Fruit fly (Drosophila melanogaster) whole organism, embryonic: ENCODE measurements around the gene Bug22.

ENCODE experiments used
- Atf-2 ChIP-seq: fragments of 200-800 bp; sonication (Bioruptor generic); optimal IDR thresholded peaks from 2 replicates; lab custom pipeline; 2016; ENCODE audit warnings: missing biosample characterization, missing genetic modification characterization
- CG12391 ChIP-seq: fragments of 200-800 bp; sonication (Bioruptor generic); optimal IDR thresholded peaks from 3 replicates; lab custom pipeline; 2018; ENCODE audit warnings: missing biosample characterization, mild to moderate bottlenecking, missing genetic modification characterization, moderate library complexity
- CG12942 ChIP-seq: fragments of 200-800 bp; sonication (Bioruptor generic); optimal IDR thresholded peaks from 3 replicates; lab custom pipeline; 2016; ENCODE audit warnings: missing biosample characterization, missing genetic modification characterization
- CG13296 ChIP-seq: fragments of 200-800 bp; sonication (Bioruptor generic); optimal IDR thresholded peaks from 3 replicates; lab custom pipeline; 2018; ENCODE audit warnings: missing biosample characterization, mild to moderate bottlenecking, missing genetic modification characterization
- CG13624 ChIP-seq: fragments of 200-800 bp; sonication (Bioruptor generic); optimal IDR thresholded peaks from 2 replicates; lab custom pipeline; 2016; ENCODE audit warnings: missing biosample characterization, missing genetic modification characterization
- CG14441 ChIP-seq: fragments of 200-800 bp; sonication (Bioruptor generic); IDR thresholded peaks from 2 replicates; pipeline ENCODE4 v1.3.6; 2022; ENCODE audit warnings: missing biosample characterization, missing genetic modification characterization
- CG15696 ChIP-seq: fragments of 200-800 bp; sonication (Bioruptor generic); optimal IDR thresholded peaks from 2 replicates; lab custom pipeline; 2019; ENCODE audit warnings: missing biosample characterization, mild to moderate bottlenecking, missing genetic modification characterization, moderate library complexity
- CG17361 ChIP-seq: fragments of 200-800 bp; sonication (Bioruptor generic); IDR thresholded peaks from 3 replicates; pipeline ENCODE4 v1.3.6; 2022; ENCODE audit warnings: missing biosample characterization, missing genetic modification characterization
- CG18262 ChIP-seq: fragments of 200-800 bp; optimal IDR thresholded peaks from 3 replicates; lab custom pipeline; 2019; ENCODE audit warnings: missing biosample characterization, mild to moderate bottlenecking, missing genetic modification characterization, moderate library complexity
- CG18599 ChIP-seq: fragments of 200-800 bp; sonication (Bioruptor generic); optimal IDR thresholded peaks from 3 replicates; lab custom pipeline; 2017; ENCODE audit warnings: missing biosample characterization, missing genetic modification characterization, mild to moderate bottlenecking, moderate library complexity, missing genetic modification reagents
- CG18619 ChIP-seq: fragments of 200-800 bp; sonication (Bioruptor generic); optimal IDR thresholded peaks from 3 replicates; lab custom pipeline; 2017; ENCODE audit warnings: missing biosample characterization, mild to moderate bottlenecking, missing genetic modification characterization
- CG30431 ChIP-seq: fragments of 200-800 bp; sonication (Bioruptor generic); optimal IDR thresholded peaks from 2 replicates; lab custom pipeline; 2017; ENCODE audit warnings: missing biosample characterization, missing genetic modification characterization
- CG3281 ChIP-seq: fragments of 200-800 bp; sonication (Bioruptor generic); optimal IDR thresholded peaks from 3 replicates; lab custom pipeline; 2017; ENCODE audit warnings: missing biosample characterization, mild to moderate bottlenecking, missing genetic modification characterization
- CG3995 ChIP-seq: fragments of 200-800 bp; sonication (Bioruptor generic); optimal IDR thresholded peaks from 3 replicates; lab custom pipeline; 2016; ENCODE audit warnings: missing biosample characterization, missing genetic modification characterization
- CG43689 ChIP-seq: fragments of 200-800 bp; sonication (Bioruptor generic); IDR thresholded peaks from 2 replicates; pipeline ENCODE4 v1.3.6; 2022; ENCODE audit warnings: missing biosample characterization, missing genetic modification characterization
- CG4424 ChIP-seq: fragments of 200-800 bp; sonication (Bioruptor generic); optimal IDR thresholded peaks from 3 replicates; lab custom pipeline; 2016; ENCODE audit warnings: missing biosample characterization, missing genetic modification characterization
- CG6813 ChIP-seq: fragments of 200-800 bp; sonication (Bioruptor generic); optimal IDR thresholded peaks from 2 replicates; lab custom pipeline; 2017; ENCODE audit warnings: missing biosample characterization, missing genetic modification characterization, mild to moderate bottlenecking, moderate library complexity, missing genetic modification reagents
- CG8765 ChIP-seq: fragments of 200-800 bp; sonication (Bioruptor generic); IDR thresholded peaks from 2 replicates; pipeline ENCODE4 v1.3.6; 2022; ENCODE audit warnings: missing biosample characterization, missing genetic modification characterization
- CG8924 ChIP-seq: fragments of 200-800 bp; optimal IDR thresholded peaks from 3 replicates; lab custom pipeline; 2019; ENCODE audit warnings: missing biosample characterization, mild to moderate bottlenecking, missing genetic modification characterization, moderate library complexity
- CG9215 ChIP-seq: fragments of 200-800 bp; sonication (Bioruptor generic); IDR thresholded peaks from 2 replicates; pipeline ENCODE4 v1.3.6; 2022; ENCODE audit warnings: missing biosample characterization, missing genetic modification characterization
- Camta ChIP-seq: fragments of 200-800 bp; sonication (Bioruptor generic); optimal IDR thresholded peaks from 2 replicates; lab custom pipeline; 2016; ENCODE audit warnings: missing biosample characterization, missing genetic modification characterization
- Dbx ChIP-seq: fragments of 200-800 bp; sonication (Bioruptor generic); IDR thresholded peaks from 3 replicates; pipeline ENCODE4 v1.3.6; 2022; ENCODE audit warnings: missing biosample characterization, missing genetic modification characterization
- ERR ChIP-seq: fragments of 200-800 bp; sonication (Bioruptor generic); optimal IDR thresholded peaks from 2 replicates; lab custom pipeline; 2016; ENCODE audit warnings: missing biosample characterization, missing genetic modification characterization
- Fer3 ChIP-seq: fragments of 200-800 bp; sonication (Bioruptor generic); optimal IDR thresholded peaks from 2 replicates; lab custom pipeline; 2018; ENCODE audit warnings: missing biosample characterization, mild to moderate bottlenecking, missing genetic modification characterization, moderate library complexity
- HLH4C ChIP-seq: fragments of 200-800 bp; sonication (Bioruptor generic); IDR thresholded peaks from 3 replicates; pipeline ENCODE4 v1.3.6; 2022; ENCODE audit warnings: missing biosample characterization, missing genetic modification characterization; ENCODE audit not compliant: partially characterized antibody
- Hey ChIP-seq: fragments of 200-800 bp; sonication (Bioruptor generic); optimal IDR thresholded peaks from 3 replicates; lab custom pipeline; 2018; ENCODE audit warnings: missing biosample characterization, mild to moderate bottlenecking, missing genetic modification characterization
- Hmx ChIP-seq: fragments of 200-800 bp; sonication (Bioruptor generic); optimal IDR thresholded peaks from 2 replicates; lab custom pipeline; 2016; ENCODE audit warnings: missing biosample characterization, missing genetic modification characterization
- Hr51 ChIP-seq, 2 experiments: fragments of 200-800 bp; sonication (Bioruptor generic); optimal IDR thresholded peaks; 2 replicates in 1 of 2; 3 replicates in 1 of 2; lab custom pipeline; 2016 to 2018; ENCODE audit warnings: missing biosample characterization in 2 of 2, missing genetic modification characterization in 2 of 2, mild to moderate bottlenecking in 1 of 2, moderate library complexity in 1 of 2
- MBD-R2 ChIP-seq: fragments of 200-800 bp; sonication (Bioruptor generic); IDR thresholded peaks from 2 replicates; pipeline ENCODE4 v1.3.6; 2022; ENCODE audit warnings: missing biosample characterization, missing genetic modification characterization
- MESR4 ChIP-seq: fragments of 200-800 bp; sonication (Bioruptor generic); optimal IDR thresholded peaks from 2 replicates; lab custom pipeline; 2018; ENCODE audit warnings: missing biosample characterization, mild to moderate bottlenecking, missing genetic modification characterization, moderate library complexity
- Myb ChIP-seq: fragments of 200-800 bp; sonication (Bioruptor generic); optimal IDR thresholded peaks from 2 replicates; lab custom pipeline; 2016; ENCODE audit warnings: missing biosample characterization, missing genetic modification characterization
- NfI ChIP-seq: fragments of 200-800 bp; sonication (Bioruptor generic); optimal IDR thresholded peaks from 3 replicates; lab custom pipeline; 2018; ENCODE audit warnings: missing biosample characterization, mild to moderate bottlenecking, missing genetic modification characterization, moderate library complexity
- PHDP ChIP-seq: fragments of 200-800 bp; sonication (Bioruptor generic); optimal IDR thresholded peaks from 3 replicates; lab custom pipeline; 2018; ENCODE audit warnings: missing biosample characterization, mild to moderate bottlenecking, missing genetic modification characterization, moderate library complexity
- Tbp ChIP-seq: fragments of >200 bp; optimal IDR thresholded peaks from 2 replicates; lab custom pipeline; 2018; ENCODE audit warnings: missing biosample characterization, missing genetic modification characterization
- bcd ChIP-seq: fragments of 200-800 bp; sonication (Bioruptor generic); optimal IDR thresholded peaks from 2 replicates; lab custom pipeline; 2017; ENCODE audit warnings: missing biosample characterization, mild to moderate bottlenecking, missing genetic modification characterization
- ems ChIP-seq: fragments of 200-800 bp; sonication (Bioruptor generic); optimal IDR thresholded peaks from 3 replicates; lab custom pipeline; 2016; ENCODE audit warnings: missing biosample characterization, missing genetic modification characterization
- grn ChIP-seq: fragments of 200-800 bp; sonication (Bioruptor generic); optimal IDR thresholded peaks from 3 replicates; lab custom pipeline; 2017; ENCODE audit warnings: missing biosample characterization, missing genetic modification characterization
- ham ChIP-seq: fragments of 200-800 bp; sonication (Bioruptor generic); IDR thresholded peaks from 2 replicates; pipeline ENCODE4 v1.3.6; 2022; ENCODE audit warnings: missing biosample characterization, missing genetic modification characterization
- her ChIP-seq: fragments of 200-800 bp; sonication (Bioruptor generic); optimal IDR thresholded peaks from 2 replicates; lab custom pipeline; 2016; ENCODE audit warnings: missing biosample characterization, missing genetic modification characterization
- insv ChIP-seq, 2 experiments: fragments of 200-800 bp; sonication (Bioruptor generic); optimal IDR thresholded peaks; 3 replicates each; lab custom pipeline; 2016 to 2018; ENCODE audit warnings: missing biosample characterization in 2 of 2, missing genetic modification characterization in 2 of 2
- inv ChIP-seq: fragments of 200-800 bp; sonication (Bioruptor generic); IDR thresholded peaks from 2 replicates; pipeline ENCODE4 v1.3.6; 2022; ENCODE audit warnings: missing biosample characterization, missing genetic modification characterization; ENCODE audit not compliant: partially characterized antibody
- jing ChIP-seq: fragments of 200-800 bp; sonication (Bioruptor generic); optimal IDR thresholded peaks from 2 replicates; lab custom pipeline; 2018; ENCODE audit warnings: missing biosample characterization, mild to moderate bottlenecking, missing genetic modification characterization
- lab ChIP-seq: fragments of 200-800 bp; sonication (Bioruptor generic); optimal IDR thresholded peaks from 3 replicates; lab custom pipeline; 2017; ENCODE audit warnings: missing biosample characterization, missing genetic modification characterization, mild to moderate bottlenecking, moderate library complexity, missing genetic modification reagents
- lov ChIP-seq, 2 experiments: fragments of 200-800 bp in 1 of 2; fragments of >200 bp in 1 of 2; sonication (Bioruptor generic) in 1 of 2; IDR thresholded peaks in 1 of 2; optimal IDR thresholded peaks in 1 of 2; 2 replicates in 1 of 2; 3 replicates in 1 of 2; pipeline versions ENCODE4 v1.3.6 to Lab custom; 2017 to 2022; ENCODE audit warnings: missing biosample characterization in 1 of 2, missing genetic modification characterization in 1 of 2
- onecut ChIP-seq: fragments of 200-800 bp; sonication (Bioruptor generic); IDR thresholded peaks from 2 replicates; pipeline ENCODE4 v1.3.6; 2022; ENCODE audit warnings: missing biosample characterization, missing genetic modification characterization
- sqz ChIP-seq: fragments of 200-800 bp; sonication (Bioruptor generic); optimal IDR thresholded peaks from 3 replicates; lab custom pipeline; 2018; ENCODE audit warnings: missing biosample characterization, mild to moderate bottlenecking, missing genetic modification characterization
- tgo ChIP-seq: fragments of 200-800 bp; sonication (Bioruptor generic); IDR thresholded peaks from 3 replicates; pipeline ENCODE4 v1.3.6; 2022; ENCODE audit warnings: missing biosample characterization, missing genetic modification characterization
- tna ChIP-seq: fragments of 200-800 bp; sonication (Bioruptor generic); IDR thresholded peaks from 2 replicates; pipeline ENCODE4 v1.3.6; 2022; ENCODE audit warnings: missing biosample characterization, missing genetic modification characterization; ENCODE audit not compliant: partially characterized antibody
- yki ChIP-seq: fragments of >200 bp; optimal IDR thresholded peaks from 3 replicates; lab custom pipeline; 2018

Bug22 gene

DNA sequence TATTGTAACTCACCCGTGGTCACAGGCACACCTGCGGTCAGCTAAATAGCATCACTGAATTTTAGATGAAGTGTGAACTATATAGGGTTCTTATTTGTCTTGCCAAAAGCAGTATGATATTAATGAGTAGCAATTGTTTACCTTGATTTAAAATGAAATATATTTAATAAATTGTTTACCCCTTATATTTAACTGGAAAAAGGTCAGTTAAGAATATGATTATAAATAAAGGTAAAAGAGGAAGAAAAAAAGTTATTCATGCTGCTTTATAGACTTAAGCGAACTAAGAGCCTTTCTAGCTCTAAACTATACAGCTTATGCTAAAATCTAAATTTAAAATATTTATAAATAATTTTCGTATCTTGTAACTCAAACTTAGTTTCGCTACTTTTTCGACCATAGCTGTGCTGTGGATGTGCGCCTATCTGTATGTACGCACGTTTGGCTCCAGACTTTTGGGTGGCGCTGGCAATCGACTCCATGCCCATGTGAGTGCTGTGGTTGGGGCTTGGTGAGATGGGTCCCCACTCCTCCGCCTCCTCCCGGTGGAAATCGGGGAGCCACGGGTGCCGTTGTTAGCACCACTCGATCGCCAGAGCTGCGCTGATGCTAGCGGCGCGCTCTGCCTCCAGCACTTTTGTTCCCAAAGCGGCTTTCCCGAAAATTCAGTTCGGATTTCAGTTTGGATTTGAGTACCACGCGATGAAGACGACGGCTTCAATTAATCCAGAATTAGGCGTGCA, 11.5 kb upstream of the Bug22 start, which contains the start of gene loh (continued):
- TF ChIP-seq NfI (GFP tag; lab: Kevin White, UChicago) (peak; percentile 1), CG13624 (GFP tag; lab: Kevin White, UChicago) (no peak), Tbp (no peak), her (GFP tag; lab: Kevin White, UChicago) (no peak), inv (GFP tag; lab: Robert Waterston, UW) (no peak), lov (optimal IDR thresholded peaks at IDR 0.05; lab: Kevin White, UChicago) (no peak), lov (GFP tag; IDR thresholded peaks at IDR 0.05; lab: Robert Waterston, UW) (0 out of 3 replicates have a peak, but pooled peaks have one; percentile 15), HLH4C (GFP tag; lab: Robert Waterston, UW) (no peak), lab (no peak), jing (GFP tag; lab: Kevin White, UChicago) (no peak), Myb (GFP tag; lab: Kevin White, UChicago) (no peak), Hey (tag; lab: Kevin White, UChicago) (no peak), CG18599 (GFP tag; lab: Kevin White, UChicago) (no peak), MESR4 (GFP tag; lab: Kevin White, UChicago) (no peak), CG8765 (no peak), CG3281 (GFP tag; lab: Kevin White, UChicago) (peak; percentile 50), CG8924 (tag; lab: Kevin White, UChicago) (peak; percentile 77), onecut (GFP tag; lab: Robert Waterston, UW) (0 out of 2 replicates have a peak, but pooled peaks have one; percentile 28), tna (GFP tag; lab: Robert Waterston, UW) (no peak), CG18262 (tag; lab: Kevin White, UChicago) (peak; percentile 85), CG3995 (no peak), Camta (GFP tag; lab: Kevin White, UChicago) (no peak), CG12391 (peak; percentile 64), CG15696 (tag; lab: Kevin White, UChicago) (peak; percentile 10), yki (no peak), CG14441 (no peak), CG18619 (GFP tag; lab: Kevin White, UChicago) (peak; percentile 41), tgo (GFP tag; lab: Robert Waterston, UW) (no peak), grn (GFP tag; lab: Kevin White, UChicago) (no peak), insv (GFP tag; optimal IDR thresholded peaks at IDR 0.05; lab: Kevin White, UChicago) (no peak), CG12942 (GFP tag; lab: Kevin White, UChicago) (no peak), ham (GFP tag; lab: Robert Waterston, UW) (no peak), Dbx (GFP tag; lab: Robert Waterston, UW) (no peak), Fer3 (tag; lab: Kevin White, UChicago) (no peak), Atf-2 (GFP tag; lab: Kevin White, UChicago) (no peak), bcd (GFP tag; lab: Kevin White, UChicago) (peak; percentile 55), ems (GFP tag; lab: Kevin White, UChicago) (no peak), PHDP (tag; lab: Kevin White, UChicago) (peak; percentile 51), ERR (GFP tag; lab: Kevin White, UChicago) (no peak), sqz (GFP tag; lab: Kevin White, UChicago) (no peak), CG43689 (GFP tag; lab: Robert Waterston, UW) (no peak), CG6813 (GFP tag; lab: Kevin White, UChicago) (no peak), CG17361 (peak; percentile 90), CG4424 (GFP tag; lab: Kevin White, UChicago) (peak; percentile 64), CG30431 (GFP tag; lab: Kevin White, UChicago) (no peak), Hr51 (GFP tag; optimal IDR thresholded peaks at IDR 0.05; lab: Kevin White, UChicago) (peak in 1 of 2 experiments; percentile 79), Hmx (GFP tag; lab: Kevin White, UChicago) (peak; percentile 2), CG9215 (GFP tag; lab: Robert Waterston, UW) (no peak), CG13296 (GFP tag; lab: Kevin White, UChicago) (peak; percentile 9), MBD-R2 (GFP tag; lab: Robert Waterston, UW) (no peak)
